Fruit fly (Drosophila melanogaster) whole organism, pupa: ENCODE results near the gene Or67d.

Experiments
- CG9948 ChIP-seq: fragments of 200-800 bp; sonication (Bioruptor generic); optimal IDR thresholded peaks from 2 replicates; lab custom pipeline; 2018; ENCODE audit warnings: missing biosample characterization, mild to moderate bottlenecking, missing genetic modification characterization, moderate library complexity
- EcR ChIP-seq: fragments of 200-800 bp; sonication (Bioruptor generic); optimal IDR thresholded peaks from 3 replicates; lab custom pipeline; 2019; ENCODE audit warnings: missing biosample characterization, missing genetic modification characterization, mild to moderate bottlenecking, moderate library complexity, missing genetic modification reagents
- rn ChIP-seq: fragments of 200-800 bp; sonication (Bioruptor generic); IDR thresholded peaks from 2 replicates; pipeline ENCODE4 v1.3.6; 2022; ENCODE audit warnings: missing biosample characterization, missing genetic modification characterization

- TF ChIP-seq CG9948 (no peak), EcR (GFP tag; lab: Kevin White, UChicago) (no peak), rn (GFP tag; lab: Robert Waterston, UW) (no peak)
These were observed 11.8 kb upstream of the Or67d start for dm6 chr3L:10261219-10261618.
